Fruit fly (Drosophila melanogaster) Kc167 (cell line): ENCODE data around the gene Hsp70Aa.

Source experiments
- Sin3A ChIP-seq: fragments of >200 bp; optimal IDR thresholded peaks from 2 replicates; lab custom pipeline; 2018; ENCODE audit warnings: missing external identifiers
- insv ChIP-seq: fragments of >200 bp; optimal IDR thresholded peaks from 3 replicates; lab custom pipeline; 2018; ENCODE audit warnings: missing external identifiers
- ttk ChIP-seq: sonication (Bioruptor generic); optimal IDR thresholded peaks from 2 replicates; lab custom pipeline; 2017; ENCODE audit warnings: missing external identifiers

- TF ChIP-seq Sin3A (no peak), insv (lab: Kevin White, UChicago) (no peak), ttk (lab: Kevin White, UChicago) (no peak)
Measured at dm6 chr3R:11947079-11947869, 9.1 kb downstream of the Hsp70Aa start.
